Worm (Caenorhabditis elegans): ENCODE measurements around the gene hira-1.

DNA sequence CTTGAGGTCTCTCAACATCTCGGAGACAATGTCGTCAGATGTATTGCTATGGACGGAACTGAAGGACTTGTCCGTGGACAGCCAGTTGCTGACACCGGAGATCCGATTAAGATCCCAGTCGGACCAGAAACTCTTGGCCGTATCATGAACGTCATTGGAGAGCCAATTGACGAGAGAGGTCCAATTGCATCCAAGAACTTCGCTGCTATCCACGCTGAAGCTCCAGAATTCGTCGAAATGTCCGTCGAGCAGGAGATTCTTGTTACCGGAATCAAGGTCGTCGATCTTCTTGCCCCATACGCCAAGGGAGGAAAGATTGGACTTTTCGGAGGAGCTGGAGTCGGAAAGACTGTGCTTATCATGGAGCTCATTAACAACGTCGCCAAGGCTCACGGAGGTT lies 37.9 kb downstream of the hira-1 start:
- TF ChIP-seq ama-1 (optimal IDR thresholded peaks at IDR 0.05) (no peak), tbx-11 (GFP tag; IDR thresholded peaks at IDR 0.05) (no peak)
